Fruit fly (Drosophila melanogaster) whole organism, embryonic: ENCODE results near the gene DIP-alpha.

ENCODE experiments used
- BEAF-32 ChIP-seq: fragments of 200-800 bp; sonication (Bioruptor generic); optimal IDR thresholded peaks from 3 replicates; lab custom pipeline; 2017; ENCODE audit warnings: missing biosample characterization, missing genetic modification characterization, mild to moderate bottlenecking, moderate library complexity, missing genetic modification reagents
- CG1024 ChIP-seq: fragments of 200-800 bp; sonication (Bioruptor generic); IDR thresholded peaks from 2 replicates; pipeline ENCODE4 v1.3.6; 2022; ENCODE audit warnings: missing biosample characterization, missing genetic modification characterization
- CG10267 ChIP-seq: fragments of 200-800 bp; sonication (Bioruptor generic); optimal IDR thresholded peaks from 2 replicates; lab custom pipeline; 2018; ENCODE audit warnings: missing biosample characterization, mild to moderate bottlenecking, missing genetic modification characterization, moderate library complexity
- CG10274 ChIP-seq: fragments of 200-800 bp; sonication (Bioruptor generic); optimal IDR thresholded peaks from 3 replicates; lab custom pipeline; 2017; ENCODE audit warnings: missing biosample characterization, mild to moderate bottlenecking, missing genetic modification characterization
- CG10366 ChIP-seq: fragments of 200-800 bp; sonication (Bioruptor generic); IDR thresholded peaks from 2 replicates; pipeline ENCODE4 v1.3.6; 2022; ENCODE audit warnings: missing biosample characterization, missing genetic modification characterization
- CG10654 ChIP-seq: fragments of 200-800 bp; sonication (Bioruptor generic); optimal IDR thresholded peaks from 2 replicates; lab custom pipeline; 2016; ENCODE audit warnings: missing biosample characterization, missing genetic modification characterization
- CG11093 ChIP-seq: fragments of 200-800 bp; sonication (Bioruptor generic); IDR thresholded peaks from 3 replicates; pipeline ENCODE4 v1.3.6; 2022; ENCODE audit warnings: missing biosample characterization, missing genetic modification characterization
- CG11560 ChIP-seq: fragments of 200-800 bp; sonication (Bioruptor generic); IDR thresholded peaks from 3 replicates; pipeline ENCODE4 v1.3.6; 2022; ENCODE audit warnings: missing biosample characterization, missing genetic modification characterization
- CG12219 ChIP-seq: fragments of 200-800 bp; sonication (Bioruptor generic); optimal IDR thresholded peaks from 3 replicates; lab custom pipeline; 2018; ENCODE audit warnings: missing biosample characterization, mild to moderate bottlenecking, missing genetic modification characterization
- CG12744 ChIP-seq: fragments of 200-800 bp; sonication (Bioruptor generic); optimal IDR thresholded peaks from 2 replicates; lab custom pipeline; 2016; ENCODE audit warnings: missing biosample characterization, missing genetic modification characterization
- CG13424 ChIP-seq: fragments of 200-800 bp; sonication (Bioruptor generic); optimal IDR thresholded peaks from 2 replicates; lab custom pipeline; 2019; ENCODE audit warnings: missing biosample characterization, mild to moderate bottlenecking, missing genetic modification characterization, moderate library complexity
- CG14710 ChIP-seq: fragments of 200-800 bp; sonication (Bioruptor generic); optimal IDR thresholded peaks from 3 replicates; lab custom pipeline; 2019; ENCODE audit warnings: missing biosample characterization, mild to moderate bottlenecking, missing genetic modification characterization, moderate library complexity
- CG15696 ChIP-seq: fragments of 200-800 bp; sonication (Bioruptor generic); optimal IDR thresholded peaks from 2 replicates; lab custom pipeline; 2019; ENCODE audit warnings: missing biosample characterization, mild to moderate bottlenecking, missing genetic modification characterization, moderate library complexity
- CG16779 ChIP-seq: fragments of 200-800 bp; sonication (Bioruptor generic); IDR thresholded peaks from 2 replicates; pipeline ENCODE4 v1.3.6; 2022; ENCODE audit warnings: missing biosample characterization, missing genetic modification characterization
- CG1792 ChIP-seq: fragments of 200-800 bp; sonication (Bioruptor generic); optimal IDR thresholded peaks from 2 replicates; lab custom pipeline; 2016; ENCODE audit warnings: missing biosample characterization, missing genetic modification characterization
- CG18011 ChIP-seq: fragments of 200-800 bp; sonication (Bioruptor generic); optimal IDR thresholded peaks from 2 replicates; lab custom pipeline; 2017; ENCODE audit warnings: missing biosample characterization, missing genetic modification characterization, mild to moderate bottlenecking, moderate library complexity, missing genotype
- CG18262 ChIP-seq: fragments of 200-800 bp; optimal IDR thresholded peaks from 3 replicates; lab custom pipeline; 2019; ENCODE audit warnings: missing biosample characterization, mild to moderate bottlenecking, missing genetic modification characterization, moderate library complexity
- CG2202 ChIP-seq: fragments of 200-800 bp; sonication (Bioruptor generic); optimal IDR thresholded peaks from 2 replicates; lab custom pipeline; 2018; ENCODE audit warnings: missing biosample characterization, mild to moderate bottlenecking, missing genetic modification characterization
- CG30431 ChIP-seq: fragments of 200-800 bp; sonication (Bioruptor generic); optimal IDR thresholded peaks from 2 replicates; lab custom pipeline; 2017; ENCODE audit warnings: missing biosample characterization, missing genetic modification characterization
- CG31365 ChIP-seq: fragments of 200-800 bp; sonication (Bioruptor generic); optimal IDR thresholded peaks from 2 replicates; lab custom pipeline; 2018; ENCODE audit warnings: missing biosample characterization, mild to moderate bottlenecking, missing genetic modification characterization
- CHES-1-like ChIP-seq: fragments of 200-800 bp; sonication (Bioruptor generic); optimal IDR thresholded peaks from 2 replicates; lab custom pipeline; 2016; ENCODE audit warnings: missing biosample characterization, missing genetic modification characterization
- Camta ChIP-seq: fragments of 200-800 bp; sonication (Bioruptor generic); optimal IDR thresholded peaks from 2 replicates; lab custom pipeline; 2016; ENCODE audit warnings: missing biosample characterization, missing genetic modification characterization
- Dad ChIP-seq: fragments of 200-800 bp; sonication (Bioruptor generic); optimal IDR thresholded peaks from 3 replicates; lab custom pipeline; 2016; ENCODE audit warnings: missing biosample characterization, missing genetic modification characterization
- Dip2 ChIP-seq: fragments of 200-800 bp; sonication (Bioruptor generic); IDR thresholded peaks from 2 replicates; pipeline ENCODE4 v1.3.6; 2022; ENCODE audit warnings: missing biosample characterization, missing genetic modification characterization
- Dll ChIP-seq: fragments of 200-800 bp; sonication (Bioruptor generic); IDR thresholded peaks from 4 replicates; pipeline ENCODE4 v1.3.6; 2022; ENCODE audit warnings: missing biosample characterization, missing genetic modification characterization; ENCODE audit not compliant: partially characterized antibody
- Eip74EF ChIP-seq, 2 experiments: fragments of 200-800 bp in 1 of 2; fragments of >200 bp in 1 of 2; sonication (Bioruptor generic) in 1 of 2; optimal IDR thresholded peaks; 2 replicates each; lab custom pipeline; 2017 to 2019; ENCODE audit warnings: missing biosample characterization in 2 of 2, missing genetic modification characterization in 2 of 2, mild to moderate bottlenecking in 1 of 2, moderate library complexity in 1 of 2
- Fer1 ChIP-seq: fragments of 200-800 bp; sonication (Bioruptor generic); optimal IDR thresholded peaks from 2 replicates; lab custom pipeline; 2017; ENCODE audit warnings: missing biosample characterization, mild to moderate bottlenecking, missing genetic modification characterization
- Hr3 ChIP-seq: fragments of 200-800 bp; sonication (Bioruptor generic); optimal IDR thresholded peaks from 3 replicates; lab custom pipeline; 2016; ENCODE audit warnings: missing biosample characterization, missing genetic modification characterization
- Lhr ChIP-seq: fragments of 200-800 bp; sonication (Bioruptor generic); optimal IDR thresholded peaks from 3 replicates; lab custom pipeline; 2017; ENCODE audit warnings: mild to moderate bottlenecking, missing biosample characterization, missing genetic modification reagents, missing genetic modification characterization
- Meics ChIP-seq: fragments of 200-800 bp; sonication (Bioruptor generic); optimal IDR thresholded peaks from 2 replicates; lab custom pipeline; 2017; ENCODE audit warnings: missing biosample characterization, mild to moderate bottlenecking, missing genetic modification characterization
- NC2β ChIP-seq: fragments of 200-800 bp; sonication (Bioruptor generic); optimal IDR thresholded peaks from 2 replicates; lab custom pipeline; 2016; ENCODE audit warnings: missing biosample characterization, missing genetic modification characterization
- Pdp1 ChIP-seq, 2 experiments: fragments of 200-800 bp; sonication (Bioruptor generic); optimal IDR thresholded peaks; 3 replicates each; lab custom pipeline; 2016; ENCODE audit warnings: missing biosample characterization in 2 of 2, missing genetic modification characterization in 2 of 2, mild to moderate bottlenecking in 1 of 2, moderate library complexity in 1 of 2
- Sox102F ChIP-seq: fragments of 200-800 bp; sonication (Bioruptor generic); optimal IDR thresholded peaks from 2 replicates; lab custom pipeline; 2018; ENCODE audit warnings: missing biosample characterization, mild to moderate bottlenecking, missing genetic modification characterization, moderate library complexity
- ash1 ChIP-seq: fragments of 200-800 bp; sonication (Bioruptor generic); optimal IDR thresholded peaks from 2 replicates; lab custom pipeline; 2018; ENCODE audit warnings: missing biosample characterization, mild to moderate bottlenecking, missing genetic modification characterization
- bigmax ChIP-seq: fragments of 200-800 bp; sonication (Bioruptor generic); optimal IDR thresholded peaks from 2 replicates; lab custom pipeline; 2018; ENCODE audit warnings: missing biosample characterization, mild to moderate bottlenecking, missing genetic modification characterization
- br ChIP-seq: fragments of >200 bp; optimal IDR thresholded peaks from 2 replicates; lab custom pipeline; 2017
- cad ChIP-seq: fragments of >200 bp; optimal IDR thresholded peaks from 2 replicates; lab custom pipeline; 2017; ENCODE audit warnings: missing biosample characterization, missing genetic modification characterization
- eve ChIP-seq, 2 experiments: fragments of >200 bp; optimal IDR thresholded peaks; 2 replicates each; lab custom pipeline; 2017; ENCODE audit warnings: missing biosample characterization in 2 of 2, missing genetic modification characterization in 2 of 2
- gem ChIP-seq: fragments of 200-800 bp; sonication (Bioruptor generic); optimal IDR thresholded peaks from 2 replicates; lab custom pipeline; 2019; ENCODE audit warnings: missing biosample characterization, mild to moderate bottlenecking, missing genetic modification characterization, moderate library complexity
- kah ChIP-seq: fragments of 200-800 bp; sonication (Bioruptor generic); optimal IDR thresholded peaks from 2 replicates; lab custom pipeline; 2018; ENCODE audit warnings: missing biosample characterization, mild to moderate bottlenecking, missing genetic modification characterization
- kni ChIP-seq: fragments of 200-800 bp; sonication (Bioruptor generic); optimal IDR thresholded peaks from 3 replicates; lab custom pipeline; 2017; ENCODE audit warnings: mild to moderate bottlenecking, missing biosample characterization, missing genetic modification reagents, missing genetic modification characterization
- knrl ChIP-seq: fragments of 200-800 bp; sonication (Bioruptor generic); IDR thresholded peaks from 3 replicates; pipeline ENCODE4 v1.3.6; 2022; ENCODE audit warnings: missing biosample characterization, missing genetic modification characterization; ENCODE audit not compliant: partially characterized antibody
- maf-S ChIP-seq: fragments of 200-800 bp; sonication (Bioruptor generic); optimal IDR thresholded peaks from 2 replicates; lab custom pipeline; 2016; ENCODE audit warnings: missing biosample characterization, missing genetic modification characterization
- nerfin-2 ChIP-seq: fragments of 200-800 bp; sonication (Bioruptor generic); IDR thresholded peaks from 2 replicates; pipeline ENCODE4 v1.3.6; 2022; ENCODE audit warnings: missing biosample characterization, missing genetic modification characterization; ENCODE audit not compliant: partially characterized antibody
- pros ChIP-seq: fragments of 200-800 bp; sonication (Bioruptor generic); optimal IDR thresholded peaks from 3 replicates; lab custom pipeline; 2019; ENCODE audit warnings: missing biosample characterization, mild to moderate bottlenecking, missing genetic modification characterization, moderate library complexity
- sd ChIP-seq: fragments of 200-800 bp; sonication (Bioruptor generic); optimal IDR thresholded peaks from 3 replicates; lab custom pipeline; 2018; ENCODE audit warnings: missing biosample characterization, mild to moderate bottlenecking, missing genetic modification characterization, moderate library complexity
- sim ChIP-seq: fragments of 200-800 bp; sonication (Bioruptor generic); IDR thresholded peaks from 2 replicates; pipeline ENCODE4 v1.3.6; 2022; ENCODE audit warnings: missing biosample characterization, missing genetic modification characterization
- slou ChIP-seq: fragments of 200-800 bp; sonication (Bioruptor generic); optimal IDR thresholded peaks from 3 replicates; lab custom pipeline; 2016; ENCODE audit warnings: missing biosample characterization, missing genetic modification characterization
- so ChIP-seq: fragments of 200-800 bp; sonication (Bioruptor generic); IDR thresholded peaks from 3 replicates; pipeline ENCODE4 v1.3.6; 2022; ENCODE audit warnings: missing biosample characterization, missing genetic modification characterization
- stc ChIP-seq: fragments of 200-800 bp; sonication (Bioruptor generic); IDR thresholded peaks from 2 replicates; pipeline ENCODE4 v1.3.6; 2022; ENCODE audit warnings: missing biosample characterization, missing genetic modification characterization
- usp ChIP-seq: fragments of >200 bp; optimal IDR thresholded peaks from 2 replicates; lab custom pipeline; 2017; ENCODE audit warnings: missing biosample characterization, missing genetic modification characterization

Gene DIP-alpha

DNA sequence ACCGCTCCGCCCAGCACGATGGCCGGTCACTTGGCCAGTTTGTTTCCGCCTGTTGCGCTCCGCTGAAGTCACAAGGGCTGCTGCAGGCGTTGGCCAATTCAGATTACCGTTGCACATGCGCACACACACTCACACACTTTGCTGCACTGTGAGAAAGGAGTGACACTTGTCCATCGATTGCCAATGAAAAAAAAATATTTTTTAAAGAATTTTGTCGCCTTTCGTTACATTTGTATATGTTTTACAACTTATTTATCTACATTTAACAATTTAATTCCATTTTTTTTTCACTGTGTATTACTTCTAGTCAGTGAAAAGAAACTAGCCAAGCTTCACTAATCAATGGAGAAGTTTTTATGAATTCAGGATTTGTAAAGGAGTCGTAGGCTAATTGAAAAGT lies 95.4 kb downstream of the DIP-alpha start:
- no peak for TF ChIP-seq CG11560 (tag; lab: Robert Waterston, UW)
- no peak for TF ChIP-seq CG10274 (GFP tag; lab: Kevin White, UChicago)
- no peak for TF ChIP-seq CG11093 (GFP tag; lab: Robert Waterston, UW)
- TF ChIP-seq Eip74EF (GFP tag; optimal IDR thresholded peaks at IDR 0.05; lab: Kevin White, UChicago) = peak in 1 of 2 experiments; percentile 19
- no peak for TF ChIP-seq knrl (GFP tag; lab: Robert Waterston, UW)
- TF ChIP-seq usp (GFP tag; lab: Kevin White, UChicago) = no peak
- TF ChIP-seq slou = no peak
- TF ChIP-seq CG12744 (GFP tag; lab: Kevin White, UChicago) = no peak
- TF ChIP-seq Pdp1 (GFP tag; optimal IDR thresholded peaks at IDR 0.05; lab: Kevin White, UChicago) = peak; percentile 18 to 36
- TF ChIP-seq gem (tag; lab: Kevin White, UChicago) = peak; percentile 75
- TF ChIP-seq CG30431 = no peak
- TF ChIP-seq Camta (GFP tag; lab: Kevin White, UChicago) = peak; percentile 28
- no peak for TF ChIP-seq CG1024 (GFP tag; lab: Robert Waterston, UW)
- TF ChIP-seq sim = 0 out of 2 replicates have a peak, but pooled peaks have one; percentile 34
- no peak for TF ChIP-seq bigmax (GFP tag; lab: Kevin White, UChicago)
- TF ChIP-seq CG13424 (tag; lab: Kevin White, UChicago) = peak; percentile 25
- TF ChIP-seq CG18262 (tag; lab: Kevin White, UChicago) = peak; percentile 51
- peak; percentile 31 for TF ChIP-seq CG10267 (tag; lab: Kevin White, UChicago)
- TF ChIP-seq CG18011 (GFP tag; lab: Kevin White, UChicago) = no peak
- TF ChIP-seq CG2202 (tag; lab: Kevin White, UChicago) = peak; percentile 6
- TF ChIP-seq CG10654 = peak; percentile 33
- TF ChIP-seq BEAF-32 (GFP tag; lab: Kevin White, UChicago) = no peak
- no peak for TF ChIP-seq CG31365 (tag; lab: Kevin White, UChicago)
- no peak for TF ChIP-seq Lhr (GFP tag; lab: Kevin White, UChicago)
- TF ChIP-seq kah (GFP tag; lab: Kevin White, UChicago) = no peak
- no peak for TF ChIP-seq Hr3 (GFP tag; lab: Kevin White, UChicago)
- peak; percentile 20 for TF ChIP-seq CG15696 (tag; lab: Kevin White, UChicago)
- TF ChIP-seq NC2β (GFP tag; lab: Kevin White, UChicago) = no peak
- TF ChIP-seq CG10366 (GFP tag; lab: Robert Waterston, UW) = peak; percentile 44; the same call in 1 of the 2 replicates
- TF ChIP-seq kni (GFP tag; lab: Kevin White, UChicago) = no peak
- TF ChIP-seq pros (GFP tag; lab: Kevin White, UChicago) = no peak
- TF ChIP-seq cad (GFP tag; lab: Kevin White, UChicago) = no peak
- no peak for TF ChIP-seq CG12219
- no peak for TF ChIP-seq CG16779 (GFP tag; lab: Robert Waterston, UW)
- 0 out of 2 replicates have a peak, but pooled peaks have one; percentile 9 for TF ChIP-seq stc (GFP tag; lab: Robert Waterston, UW)
- TF ChIP-seq sd = no peak
- TF ChIP-seq Dad = no peak
- 0 out of 3 replicates have a peak, but pooled peaks have one; percentile 16 for TF ChIP-seq so (GFP tag; lab: Robert Waterston, UW)
- no peak for TF ChIP-seq nerfin-2 (GFP tag; lab: Robert Waterston, UW)
- TF ChIP-seq br (lab: Kevin White, UChicago) = no peak
- TF ChIP-seq Meics (GFP tag; lab: Kevin White, UChicago) = no peak
- TF ChIP-seq Fer1 (GFP tag; lab: Kevin White, UChicago) = no peak
- TF ChIP-seq ash1 (GFP tag; lab: Kevin White, UChicago) = no peak
- TF ChIP-seq CG1792 = no peak
- no peak for TF ChIP-seq CHES-1-like
- no peak for TF ChIP-seq eve (GFP tag; optimal IDR thresholded peaks at IDR 0.05; lab: Kevin White, UChicago)
- peak; percentile 69 for TF ChIP-seq Sox102F (GFP tag; lab: Kevin White, UChicago)
- no peak for TF ChIP-seq Dip2 (GFP tag; lab: Robert Waterston, UW)
- TF ChIP-seq maf-S = peak; percentile 2
- TF ChIP-seq CG14710 (tag; lab: Kevin White, UChicago) = peak; percentile 38
- no peak for TF ChIP-seq Dll (GFP tag; lab: Robert Waterston, UW)
